Fruit fly (Drosophila melanogaster) whole organism, embryonic: ENCODE measurements around the gene VhaSFD.

Experiments used
- ATbp ChIP-seq: fragments of 200-800 bp; sonication (Bioruptor generic); optimal IDR thresholded peaks from 2 replicates; lab custom pipeline; 2017; ENCODE audit warnings: missing biosample characterization, mild to moderate bottlenecking, missing genetic modification characterization, missing genetic modification reagents
- Asciz ChIP-seq: fragments of 200-800 bp; sonication (Bioruptor generic); optimal IDR thresholded peaks from 2 replicates; lab custom pipeline; 2017; ENCODE audit warnings: missing biosample characterization, mild to moderate bottlenecking, missing genetic modification characterization, missing genetic modification reagents
- CG10431 ChIP-seq: fragments of 200-800 bp; sonication (Bioruptor generic); optimal IDR thresholded peaks from 3 replicates; lab custom pipeline; 2018; ENCODE audit warnings: missing biosample characterization, mild to moderate bottlenecking, missing genetic modification characterization
- CG10543 ChIP-seq: fragments of 200-800 bp; sonication (Bioruptor generic); optimal IDR thresholded peaks from 3 replicates; lab custom pipeline; 2017; ENCODE audit warnings: missing biosample characterization, mild to moderate bottlenecking, missing genetic modification characterization, moderate library complexity
- CG11723 ChIP-seq: fragments of 200-800 bp; sonication (Bioruptor generic); optimal IDR thresholded peaks from 2 replicates; lab custom pipeline; 2017; ENCODE audit warnings: missing biosample characterization, mild to moderate bottlenecking, missing genetic modification characterization
- CG13894 ChIP-seq: fragments of 200-800 bp; sonication (Bioruptor generic); optimal IDR thresholded peaks from 3 replicates; lab custom pipeline; 2018; ENCODE audit warnings: missing biosample characterization, mild to moderate bottlenecking, missing genetic modification characterization, moderate library complexity
- CG14050 ChIP-seq: fragments of 200-800 bp; sonication (Bioruptor generic); IDR thresholded peaks from 3 replicates; pipeline ENCODE4 v1.3.6; 2022; ENCODE audit warnings: missing biosample characterization, missing genetic modification characterization
- CG1529 ChIP-seq: fragments of 200-800 bp; sonication (Bioruptor generic); optimal IDR thresholded peaks from 3 replicates; lab custom pipeline; 2018; ENCODE audit warnings: missing biosample characterization, missing genetic modification characterization
- CG15601 ChIP-seq: fragments of 200-800 bp; sonication (Bioruptor generic); optimal IDR thresholded peaks from 3 replicates; lab custom pipeline; 2019; ENCODE audit warnings: missing biosample characterization, mild to moderate bottlenecking, missing genetic modification characterization, moderate library complexity
- CG18262 ChIP-seq: fragments of 200-800 bp; optimal IDR thresholded peaks from 3 replicates; lab custom pipeline; 2019; ENCODE audit warnings: missing biosample characterization, mild to moderate bottlenecking, missing genetic modification characterization, moderate library complexity
- CG2202 ChIP-seq: fragments of 200-800 bp; sonication (Bioruptor generic); optimal IDR thresholded peaks from 2 replicates; lab custom pipeline; 2018; ENCODE audit warnings: missing biosample characterization, mild to moderate bottlenecking, missing genetic modification characterization
- CG3407 ChIP-seq: fragments of 200-800 bp; sonication (Bioruptor generic); optimal IDR thresholded peaks from 2 replicates; lab custom pipeline; 2018; ENCODE audit warnings: missing biosample characterization, mild to moderate bottlenecking, missing genetic modification characterization
- CG4424 ChIP-seq: fragments of 200-800 bp; sonication (Bioruptor generic); optimal IDR thresholded peaks from 3 replicates; lab custom pipeline; 2016; ENCODE audit warnings: missing biosample characterization, missing genetic modification characterization
- CG4707 ChIP-seq: fragments of 200-800 bp; sonication (Bioruptor generic); optimal IDR thresholded peaks from 2 replicates; lab custom pipeline; 2018; ENCODE audit warnings: missing biosample characterization, mild to moderate bottlenecking, missing genetic modification characterization, moderate library complexity
- CG4730 ChIP-seq: fragments of 200-800 bp; sonication (Bioruptor generic); IDR thresholded peaks from 2 replicates; pipeline ENCODE4 v1.3.6; 2022; ENCODE audit warnings: missing biosample characterization, missing genetic modification characterization
- CG8359 ChIP-seq: fragments of 200-800 bp; sonication (Bioruptor generic); optimal IDR thresholded peaks from 2 replicates; lab custom pipeline; 2017; ENCODE audit warnings: missing biosample characterization, mild to moderate bottlenecking, missing genetic modification characterization, borderline replicate concordance
- CG8765 ChIP-seq: fragments of 200-800 bp; sonication (Bioruptor generic); IDR thresholded peaks from 2 replicates; pipeline ENCODE4 v1.3.6; 2022; ENCODE audit warnings: missing biosample characterization, missing genetic modification characterization
- CG8924 ChIP-seq: fragments of 200-800 bp; optimal IDR thresholded peaks from 3 replicates; lab custom pipeline; 2019; ENCODE audit warnings: missing biosample characterization, mild to moderate bottlenecking, missing genetic modification characterization, moderate library complexity
- CG9437 ChIP-seq: fragments of 200-800 bp; sonication (Bioruptor generic); optimal IDR thresholded peaks from 2 replicates; lab custom pipeline; 2018; ENCODE audit warnings: missing biosample characterization, mild to moderate bottlenecking, missing genetic modification characterization
- CrebB ChIP-seq: fragments of 200-800 bp; sonication (Bioruptor generic); optimal IDR thresholded peaks from 3 replicates; lab custom pipeline; 2018; ENCODE audit warnings: missing biosample characterization, mild to moderate bottlenecking, missing genetic modification characterization
- D19A ChIP-seq: fragments of 200-800 bp; optimal IDR thresholded peaks from 3 replicates; lab custom pipeline; 2019; ENCODE audit warnings: missing biosample characterization, mild to moderate bottlenecking, missing genetic modification characterization, moderate library complexity
- Deaf1 ChIP-seq: fragments of 200-800 bp; optimal IDR thresholded peaks from 3 replicates; lab custom pipeline; 2019; ENCODE audit warnings: missing biosample characterization, mild to moderate bottlenecking, missing genetic modification characterization, moderate library complexity
- Dref ChIP-seq: fragments of 200-800 bp; sonication (Bioruptor generic); IDR thresholded peaks from 2 replicates; pipeline ENCODE4 v1.3.6; 2022; ENCODE audit warnings: missing biosample characterization, missing genetic modification characterization
- HLH4C ChIP-seq: fragments of 200-800 bp; sonication (Bioruptor generic); IDR thresholded peaks from 3 replicates; pipeline ENCODE4 v1.3.6; 2022; ENCODE audit warnings: missing biosample characterization, missing genetic modification characterization; ENCODE audit not compliant: partially characterized antibody
- Hey ChIP-seq: fragments of 200-800 bp; sonication (Bioruptor generic); optimal IDR thresholded peaks from 3 replicates; lab custom pipeline; 2018; ENCODE audit warnings: missing biosample characterization, mild to moderate bottlenecking, missing genetic modification characterization
- Kr ChIP-seq: fragments of 200-800 bp; sonication (Bioruptor generic); optimal IDR thresholded peaks from 2 replicates; lab custom pipeline; 2017; ENCODE audit warnings: missing biosample characterization, mild to moderate bottlenecking, missing genetic modification characterization
- Optix ChIP-seq: fragments of 200-800 bp; sonication (Bioruptor generic); IDR thresholded peaks from 3 replicates; pipeline ENCODE4 v1.3.6; 2022; ENCODE audit warnings: missing biosample characterization, missing genetic modification characterization
- PHDP ChIP-seq: fragments of 200-800 bp; sonication (Bioruptor generic); optimal IDR thresholded peaks from 3 replicates; lab custom pipeline; 2018; ENCODE audit warnings: missing biosample characterization, mild to moderate bottlenecking, missing genetic modification characterization, moderate library complexity
- Ravus ChIP-seq: fragments of 200-800 bp; sonication (Bioruptor generic); IDR thresholded peaks from 2 replicates; pipeline ENCODE4 v1.3.6; 2022; ENCODE audit warnings: missing biosample characterization, missing genetic modification characterization
- Ssrp ChIP-seq: fragments of 200-800 bp; sonication (Bioruptor generic); optimal IDR thresholded peaks from 2 replicates; lab custom pipeline; 2018; ENCODE audit warnings: missing biosample characterization, mild to moderate bottlenecking, missing genetic modification characterization, moderate library complexity
- bsh ChIP-seq, 2 experiments: fragments of 200-800 bp; sonication (Bioruptor generic); optimal IDR thresholded peaks; 2 replicates each; lab custom pipeline; 2017 to 2018; ENCODE audit warnings: mild to moderate bottlenecking in 2 of 2, missing biosample characterization in 2 of 2, missing genetic modification characterization in 2 of 2, moderate library complexity in 1 of 2
- dimm ChIP-seq: fragments of 200-800 bp; sonication (Bioruptor generic); IDR thresholded peaks from 2 replicates; pipeline ENCODE4 v1.3.6; 2022; ENCODE audit warnings: missing biosample characterization, missing genetic modification characterization
- emc ChIP-seq: fragments of 200-800 bp; sonication (Bioruptor generic); optimal IDR thresholded peaks from 2 replicates; lab custom pipeline; 2016; ENCODE audit warnings: missing biosample characterization, missing genetic modification characterization
- eve ChIP-seq, 2 experiments: fragments of >200 bp; optimal IDR thresholded peaks; 2 replicates each; lab custom pipeline; 2017; ENCODE audit warnings: missing biosample characterization in 2 of 2, missing genetic modification characterization in 2 of 2
- exex ChIP-seq: fragments of 200-800 bp; sonication (Bioruptor generic); optimal IDR thresholded peaks from 4 replicates; lab custom pipeline; 2018; ENCODE audit warnings: missing biosample characterization, mild to moderate bottlenecking, missing genetic modification characterization, moderate library complexity
- fd64A ChIP-seq: fragments of 200-800 bp; sonication (Bioruptor generic); optimal IDR thresholded peaks from 3 replicates; lab custom pipeline; 2018; ENCODE audit warnings: missing biosample characterization, mild to moderate bottlenecking, missing genetic modification characterization
- fd96Cb ChIP-seq: fragments of 200-800 bp; sonication (Bioruptor generic); optimal IDR thresholded peaks from 2 replicates; lab custom pipeline; 2018; ENCODE audit warnings: missing biosample characterization, mild to moderate bottlenecking, missing genetic modification characterization, moderate library complexity
- fu2 ChIP-seq: fragments of 200-800 bp; sonication (Bioruptor generic); optimal IDR thresholded peaks from 2 replicates; lab custom pipeline; 2016; ENCODE audit warnings: missing biosample characterization, missing genetic modification characterization
- gem ChIP-seq: fragments of 200-800 bp; sonication (Bioruptor generic); optimal IDR thresholded peaks from 2 replicates; lab custom pipeline; 2019; ENCODE audit warnings: missing biosample characterization, mild to moderate bottlenecking, missing genetic modification characterization, moderate library complexity
- h ChIP-seq: fragments of >200 bp; optimal IDR thresholded peaks from 2 replicates; lab custom pipeline; 2017
- lbe ChIP-seq: fragments of 200-800 bp; sonication (Bioruptor generic); optimal IDR thresholded peaks from 2 replicates; lab custom pipeline; 2016; ENCODE audit warnings: missing biosample characterization, mild to moderate bottlenecking, missing genetic modification characterization
- otp ChIP-seq: fragments of 200-800 bp; sonication (Bioruptor generic); IDR thresholded peaks from 3 replicates; pipeline ENCODE4, ENCODE4 v1.3.6; 2022; ENCODE audit warnings: missing biosample characterization, missing genetic modification characterization
- pzg ChIP-seq: fragments of 200-800 bp; sonication (Bioruptor generic); optimal IDR thresholded peaks from 3 replicates; lab custom pipeline; 2018; ENCODE audit warnings: missing biosample characterization, mild to moderate bottlenecking, missing genetic modification characterization, moderate library complexity
- salm ChIP-seq: fragments of 200-800 bp; sonication (Bioruptor generic); optimal IDR thresholded peaks from 2 replicates; lab custom pipeline; 2018; ENCODE audit warnings: missing biosample characterization, mild to moderate bottlenecking, missing genetic modification characterization
- schlank ChIP-seq: fragments of 200-800 bp; sonication (Bioruptor generic); optimal IDR thresholded peaks from 2 replicates; lab custom pipeline; 2018; ENCODE audit warnings: missing biosample characterization, mild to moderate bottlenecking, missing genetic modification characterization
- sens ChIP-seq: fragments of 200-800 bp; sonication (Bioruptor generic); peaks from one replicate; lab custom pipeline; 2016; ENCODE audit warnings: missing biosample characterization, missing genetic modification characterization
- seq ChIP-seq: fragments of 200-800 bp; sonication (Bioruptor generic); IDR thresholded peaks from 2 replicates; pipeline ENCODE4 v1.3.6; 2022; ENCODE audit warnings: missing biosample characterization, missing genetic modification characterization
- trem ChIP-seq: fragments of 200-800 bp; optimal IDR thresholded peaks from 3 replicates; lab custom pipeline; 2019; ENCODE audit warnings: missing biosample characterization, mild to moderate bottlenecking, missing genetic modification characterization, moderate library complexity
- zfh2 ChIP-seq: fragments of 200-800 bp; sonication (Bioruptor generic); optimal IDR thresholded peaks from 2 replicates; lab custom pipeline; 2016; ENCODE audit warnings: missing biosample characterization, missing genetic modification characterization

Gene VhaSFD

dm6 chr2L:16715133-16715833, 12.3 kb downstream of the VhaSFD start (continued):
- TF ChIP-seq CG13894: peak; percentile 79
- TF ChIP-seq trem: peak; percentile 19
- TF ChIP-seq CG9437 (GFP tag; lab: Kevin White, UChicago): peak; percentile 93
- TF ChIP-seq, all 482 proteins: peak for 9

- TF ChIP-seq salm (tag; lab: Kevin White, UChicago) (peak; percentile 41), PHDP (tag; lab: Kevin White, UChicago) (peak; percentile 18), bsh (GFP tag; optimal IDR thresholded peaks at IDR 0.05; lab: Kevin White, UChicago) (peak in 1 of 2 experiments; percentile 21), Kr (peak; percentile 3), ATbp (GFP tag; lab: Kevin White, UChicago) (peak; percentile 21), zfh2 (GFP tag; lab: Kevin White, UChicago) (no peak), fu2 (GFP tag; lab: Kevin White, UChicago) (no peak), gem (peak; percentile 18), CG14050 (no peak), seq (GFP tag; lab: Robert Waterston, UW) (no peak), CG4707 (GFP tag; lab: Kevin White, UChicago) (peak; percentile 11), pzg (GFP tag; lab: Kevin White, UChicago) (no peak), exex (tag; lab: Kevin White, UChicago) (peak; percentile 17), fd96Cb (tag; lab: Kevin White, UChicago) (no peak), CG2202 (peak; percentile 43), emc (GFP tag; lab: Kevin White, UChicago) (no peak), CG18262 (peak; percentile 3), schlank (tag; lab: Kevin White, UChicago) (no peak), eve (GFP tag; optimal IDR thresholded peaks at IDR 0.05; lab: Kevin White, UChicago) (peak in 1 of 2 experiments; percentile 40), Hey (tag; lab: Kevin White, UChicago) (no peak), Optix (GFP tag; lab: Robert Waterston, UW) (no peak), fd64A (no peak), otp (GFP tag; lab: Robert Waterston, UW) (no peak), CG15601 (tag; lab: Kevin White, UChicago) (peak; percentile 46), CG8765 (GFP tag; lab: Robert Waterston, UW) (no peak), HLH4C (no peak), Ssrp (tag; lab: Kevin White, UChicago) (no peak), CrebB (tag; lab: Kevin White, UChicago) (no peak), Ravus (GFP tag; lab: Robert Waterston, UW) (no peak), CG11723 (GFP tag; lab: Kevin White, UChicago) (no peak), CG4424 (GFP tag; lab: Kevin White, UChicago) (no peak), lbe (GFP tag; lab: Kevin White, UChicago) (no peak), CG8359 (GFP tag; lab: Kevin White, UChicago) (no peak), CG4730 (GFP tag; lab: Robert Waterston, UW) (no peak), Dref (GFP tag; lab: Robert Waterston, UW) (no peak), CG3407 (peak; percentile 6), Deaf1 (tag; lab: Kevin White, UChicago) (peak; percentile 29), CG8924 (tag; lab: Kevin White, UChicago) (no peak), Asciz (GFP tag; lab: Kevin White, UChicago) (no peak), CG10543 (GFP tag; lab: Kevin White, UChicago) (no peak), dimm (no peak), sens (GFP tag; lab: Kevin White, UChicago) (peak; percentile 70), CG1529 (GFP tag; lab: Kevin White, UChicago) (peak; percentile 22), h (lab: Kevin White, UChicago) (no peak), CG10431 (peak; percentile 75), D19A (no peak)
Measured at dm6 chr2L:16713929-16714328, 13.7 kb downstream of the VhaSFD start.
